Worm (Caenorhabditis elegans): ENCODE measurements around the gene C18A3.3.
A peak's percentile ranks its signal among the peaks of the same experiment; 100 is the strongest.

Gene C18A3.3

DNA sequence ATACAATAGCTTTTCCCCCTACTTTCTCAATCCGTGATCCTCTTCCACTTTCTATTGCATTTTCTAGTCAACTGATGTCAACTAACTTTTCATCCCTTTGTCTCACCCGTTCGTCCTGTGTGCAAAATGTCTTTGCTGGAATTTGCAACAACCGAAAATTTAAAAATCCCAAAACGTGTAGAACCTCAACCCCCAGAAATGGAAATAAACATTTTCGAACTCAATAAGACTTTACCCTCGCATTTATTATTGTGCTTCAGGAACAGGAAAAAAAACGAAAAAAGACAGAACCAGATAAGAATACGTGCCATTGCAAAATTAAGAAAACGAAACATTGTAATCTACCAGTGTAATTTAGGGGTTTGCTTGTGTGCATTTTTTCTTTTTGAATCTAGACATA, 4.0 kb upstream of the C18A3.3 start:
- TF ChIP-seq tab-1 (GFP tag; IDR thresholded peaks at IDR 0.05) (no peak), med-1 (GFP tag; optimal IDR thresholded peaks at IDR 0.05; ENCODE audit: insufficient read depth) (no peak), ztf-29 (GFP tag; IDR thresholded peaks at IDR 0.05) (no peak), klf-2 (GFP tag; conservative IDR thresholded peaks at IDR 0.05) (no peak), flt-1 (GFP tag; IDR thresholded peaks at IDR 0.05) (no peak), ztf-23 (GFP tag; IDR thresholded peaks at IDR 0.05) (no peak), T22C8.4 (GFP tag; IDR thresholded peaks at IDR 0.05) (no peak), ref-1 (GFP tag; conservative IDR thresholded peaks at IDR 0.05) (no peak), cog-1 (tag; optimal IDR thresholded peaks at IDR 0.05) (no peak)

DNA sequence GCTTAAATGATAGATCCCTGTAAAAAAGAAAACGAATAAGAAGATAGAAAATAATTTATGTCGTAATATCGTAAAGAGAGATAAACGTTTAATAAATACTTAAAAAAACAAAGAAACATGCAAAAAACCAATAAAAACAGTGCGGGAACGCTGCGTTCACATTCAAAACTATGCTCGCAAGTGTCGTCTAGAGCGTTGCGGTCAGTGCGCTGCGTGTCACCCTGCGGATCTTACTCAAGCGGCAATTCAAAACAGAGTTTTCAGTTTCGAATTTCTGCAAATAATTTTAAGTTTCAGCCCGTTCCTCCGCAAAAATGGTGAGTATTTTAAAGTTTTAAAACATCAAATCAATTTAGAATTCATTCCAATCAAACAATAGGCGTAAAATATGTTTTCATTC, 1.3 kb upstream of the C18A3.3 start, which contains the start of the genes tiar-1 and lelo-4:
Gene tiar-1, minus strand, starts transcription at position 17 of the 400 bp plus-strand sequence.
Gene lelo-4, plus strand, starts transcription at position 118 of the 400 bp plus-strand sequence.
- TF ChIP-seq flt-1 (GFP tag; IDR thresholded peaks at IDR 0.05) (0 out of 2 replicates have a peak, but pooled peaks have one; percentile 13), T22C8.4 (GFP tag; IDR thresholded peaks at IDR 0.05) (no peak)

DNA sequence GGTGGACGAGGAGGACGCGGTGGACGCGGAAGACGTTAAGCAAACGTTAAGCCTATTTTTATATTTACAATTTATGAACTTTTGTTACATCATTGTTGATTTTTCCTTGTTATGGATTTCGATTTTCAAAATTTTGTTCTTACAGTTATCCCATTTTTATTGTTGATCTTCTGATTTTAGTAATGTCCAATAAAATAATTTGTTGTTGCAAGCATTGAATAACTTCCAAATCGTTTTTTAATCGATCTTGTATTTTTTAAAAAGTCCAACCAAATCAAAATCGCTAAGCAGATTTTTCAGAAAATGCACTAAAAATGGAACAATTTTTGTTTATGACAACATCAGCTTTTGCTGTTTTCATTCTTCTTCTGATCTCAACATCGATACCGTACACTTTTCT, 1.7 kb downstream of the C18A3.3 start, which contains the start of gene zipt-3:
Gene zipt-3, plus strand, starts transcription at position 301 of the 400 bp plus-strand sequence.
- TF ChIP-seq flt-1 (GFP tag; IDR thresholded peaks at IDR 0.05) (no peak), T22C8.4 (GFP tag; IDR thresholded peaks at IDR 0.05) (no peak), klf-2 (GFP tag; conservative IDR thresholded peaks at IDR 0.05) (no peak), cog-1 (tag; optimal IDR thresholded peaks at IDR 0.05) (no peak), tab-1 (GFP tag; IDR thresholded peaks at IDR 0.05) (no peak), ztf-23 (GFP tag; IDR thresholded peaks at IDR 0.05) (no peak), ref-1 (GFP tag; conservative IDR thresholded peaks at IDR 0.05) (no peak), ztf-29 (GFP tag; IDR thresholded peaks at IDR 0.05) (no peak), med-1 (GFP tag; optimal IDR thresholded peaks at IDR 0.05; ENCODE audit: insufficient read depth) (no peak)

DNA sequence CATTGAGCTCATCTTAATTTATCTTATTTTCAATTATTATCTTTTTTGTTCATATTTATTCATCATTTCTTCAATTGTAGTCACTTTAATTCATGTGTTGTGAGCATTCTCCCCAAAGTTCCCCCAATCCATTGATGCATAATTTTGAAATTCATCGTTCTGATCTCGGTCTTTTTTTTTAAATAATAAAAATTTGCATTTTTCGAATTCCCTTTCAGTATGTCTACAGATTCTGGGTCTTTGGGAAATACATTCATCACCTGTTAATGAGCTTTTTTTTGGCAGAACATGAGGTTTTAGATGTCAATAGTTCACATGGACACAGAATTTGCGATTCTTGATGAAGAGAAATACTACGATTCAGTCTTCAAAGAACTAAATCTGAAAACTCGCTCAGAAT, 3.7 kb downstream of the C18A3.3 start, which contains the start of gene damt-1:
Gene damt-1, plus strand, starts transcription at position 301 of the 400 bp plus-strand sequence.
- TF ChIP-seq tab-1 (GFP tag; IDR thresholded peaks at IDR 0.05) (no peak), ztf-23 (GFP tag; IDR thresholded peaks at IDR 0.05) (no peak), klf-2 (GFP tag; conservative IDR thresholded peaks at IDR 0.05) (no peak), ref-1 (GFP tag; conservative IDR thresholded peaks at IDR 0.05) (no peak), med-1 (GFP tag; optimal IDR thresholded peaks at IDR 0.05; ENCODE audit: insufficient read depth) (no peak), cog-1 (tag; optimal IDR thresholded peaks at IDR 0.05) (no peak), ztf-29 (GFP tag; IDR thresholded peaks at IDR 0.05) (no peak), flt-1 (GFP tag; IDR thresholded peaks at IDR 0.05) (no peak), T22C8.4 (GFP tag; IDR thresholded peaks at IDR 0.05) (no peak)

DNA sequence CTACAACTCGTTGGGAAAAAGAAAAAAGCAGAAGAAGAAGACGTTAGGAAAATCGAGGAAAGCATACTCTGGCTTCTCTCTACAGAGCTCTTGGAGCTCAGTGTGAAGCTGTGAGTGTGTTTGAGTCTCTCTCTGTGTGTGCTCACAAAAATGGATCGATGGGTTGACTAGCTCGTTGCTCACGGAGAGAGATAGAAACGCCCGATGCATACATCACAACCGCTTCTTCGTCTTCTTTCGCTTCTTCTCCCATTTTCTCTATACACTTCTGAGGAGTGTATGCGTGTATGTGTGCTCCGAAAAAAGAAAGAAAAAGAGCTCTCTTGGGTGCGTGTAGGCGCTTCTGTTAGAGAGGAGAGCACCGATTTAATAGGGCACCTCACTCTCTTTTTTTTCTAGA, 9.0 kb downstream of the C18A3.3 start:
- TF ChIP-seq klf-2 (GFP tag; conservative IDR thresholded peaks at IDR 0.05) (no peak), tab-1 (GFP tag; IDR thresholded peaks at IDR 0.05) (no peak), cog-1 (tag; optimal IDR thresholded peaks at IDR 0.05) (no peak), T22C8.4 (GFP tag; IDR thresholded peaks at IDR 0.05) (no peak), flt-1 (GFP tag; IDR thresholded peaks at IDR 0.05) (no peak), ref-1 (GFP tag; conservative IDR thresholded peaks at IDR 0.05) (no peak), ztf-23 (GFP tag; IDR thresholded peaks at IDR 0.05) (no peak), med-1 (GFP tag; optimal IDR thresholded peaks at IDR 0.05; ENCODE audit: insufficient read depth) (no peak), ztf-29 (GFP tag; IDR thresholded peaks at IDR 0.05) (no peak)

DNA sequence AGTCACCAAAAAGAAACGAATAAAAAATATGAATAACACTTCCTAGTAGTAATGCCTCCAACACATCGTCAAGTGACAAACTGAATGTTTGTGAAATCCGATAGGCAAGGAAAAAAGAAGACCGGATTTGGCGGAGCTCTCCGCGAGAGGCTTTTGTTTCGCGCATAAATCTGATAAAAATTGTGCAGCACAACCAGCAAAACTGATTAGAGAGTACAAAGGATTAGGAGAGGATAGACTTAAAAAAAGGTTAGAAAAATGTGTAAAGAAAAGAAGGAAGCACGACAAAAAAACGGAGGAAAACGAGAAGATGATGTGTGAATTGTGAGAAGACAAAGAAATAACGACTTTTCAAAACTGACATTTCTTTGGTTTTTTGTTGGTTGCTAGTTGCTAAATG, 11.6 kb downstream of the C18A3.3 start, which contains the start of gene rab-3:
Gene rab-3, minus strand, starts transcription at position 147 of the 400 bp plus-strand sequence.
- TF ChIP-seq med-1 (GFP tag; optimal IDR thresholded peaks at IDR 0.05; ENCODE audit: insufficient read depth) (no peak), ztf-29 (GFP tag; IDR thresholded peaks at IDR 0.05) (no peak), flt-1 (GFP tag; IDR thresholded peaks at IDR 0.05) (no peak), ztf-23 (GFP tag; IDR thresholded peaks at IDR 0.05) (no peak), klf-2 (GFP tag; conservative IDR thresholded peaks at IDR 0.05) (no peak), T22C8.4 (GFP tag; IDR thresholded peaks at IDR 0.05) (no peak), tab-1 (GFP tag; IDR thresholded peaks at IDR 0.05) (no peak), ref-1 (GFP tag; conservative IDR thresholded peaks at IDR 0.05) (no peak), cog-1 (tag; optimal IDR thresholded peaks at IDR 0.05) (no peak)

DNA sequence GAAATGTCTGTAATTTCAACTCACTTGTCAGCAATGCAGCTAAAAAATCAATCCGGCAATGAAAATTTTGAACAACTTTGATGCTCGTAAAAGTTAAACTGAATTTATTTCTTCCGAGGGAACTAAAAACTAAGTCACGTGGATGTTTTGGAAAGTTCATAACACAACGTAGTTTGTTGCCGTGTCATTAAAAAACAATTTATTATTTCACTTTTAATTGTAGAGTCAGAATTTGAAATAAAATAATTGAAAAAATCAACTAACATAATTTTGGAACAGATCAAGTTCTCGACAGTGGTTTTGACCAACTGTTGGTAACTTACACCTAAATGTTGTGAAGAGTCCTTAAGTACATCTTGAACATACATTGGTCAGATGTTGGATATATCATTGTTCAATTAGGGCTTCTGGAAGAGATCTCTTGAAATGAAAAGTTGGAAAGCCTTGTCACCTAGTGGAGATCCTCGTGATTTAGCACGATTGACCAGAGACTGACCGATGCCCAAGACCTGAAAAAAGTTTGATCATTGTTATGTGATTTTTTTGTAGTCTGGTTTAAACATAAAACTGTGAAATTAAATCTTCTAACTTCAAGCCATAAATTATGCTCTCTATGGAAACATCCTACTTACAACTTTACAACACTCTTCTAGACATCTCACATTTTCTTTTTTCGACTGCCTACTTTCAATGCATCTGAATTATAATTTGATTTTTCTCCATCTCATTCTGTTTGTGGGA, 14.4 kb downstream of the C18A3.3 start, which contains the start of the genes C18A3.7 and C18A3.11:
Gene C18A3.7, minus strand, starts transcription at position 101 of the 741 bp plus-strand sequence.
Gene C18A3.11, plus strand, starts transcription at position 691 of the 741 bp plus-strand sequence.
- TF ChIP-seq ztf-29 (GFP tag; IDR thresholded peaks at IDR 0.05) (no peak), ztf-23 (GFP tag; IDR thresholded peaks at IDR 0.05) (no peak), med-1 (GFP tag; optimal IDR thresholded peaks at IDR 0.05; ENCODE audit: insufficient read depth) (no peak), tab-1 (GFP tag; IDR thresholded peaks at IDR 0.05) (no peak), klf-2 (GFP tag; conservative IDR thresholded peaks at IDR 0.05) (no peak), flt-1 (GFP tag; IDR thresholded peaks at IDR 0.05) (no peak), ref-1 (GFP tag; conservative IDR thresholded peaks at IDR 0.05) (no peak), cog-1 (tag; optimal IDR thresholded peaks at IDR 0.05) (no peak), T22C8.4 (GFP tag; IDR thresholded peaks at IDR 0.05) (no peak)

DNA sequence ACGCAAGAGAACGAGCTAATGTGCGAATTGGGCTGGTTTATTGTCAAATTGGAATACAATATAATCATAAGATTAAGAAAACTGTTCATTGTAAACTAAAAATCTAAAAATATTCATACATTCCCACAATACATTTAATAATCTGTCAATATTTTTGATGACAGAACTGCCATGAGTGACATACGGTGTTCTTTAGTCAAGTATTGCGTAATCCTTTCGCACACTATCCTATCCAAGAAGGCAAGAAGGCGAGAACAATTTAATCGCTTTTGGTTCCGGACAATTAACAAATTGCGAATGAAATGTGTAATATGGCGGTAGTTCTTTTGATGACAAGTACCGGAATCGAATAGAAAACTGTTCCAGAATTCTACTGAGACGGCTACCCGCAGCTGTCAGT, 18.8 kb downstream of the C18A3.3 start:
- no peak for TF ChIP-seq ztf-29 (GFP tag; IDR thresholded peaks at IDR 0.05)
- no peak for TF ChIP-seq cog-1 (tag; optimal IDR thresholded peaks at IDR 0.05)
- no peak for TF ChIP-seq med-1 (GFP tag; optimal IDR thresholded peaks at IDR 0.05; ENCODE audit: insufficient read depth)
- no peak for TF ChIP-seq ztf-23 (GFP tag; IDR thresholded peaks at IDR 0.05)
- no peak for TF ChIP-seq flt-1 (GFP tag; IDR thresholded peaks at IDR 0.05)
- no peak for TF ChIP-seq tab-1 (GFP tag; IDR thresholded peaks at IDR 0.05)
- TF ChIP-seq ref-1 (GFP tag; conservative IDR thresholded peaks at IDR 0.05), result no peak

DNA sequence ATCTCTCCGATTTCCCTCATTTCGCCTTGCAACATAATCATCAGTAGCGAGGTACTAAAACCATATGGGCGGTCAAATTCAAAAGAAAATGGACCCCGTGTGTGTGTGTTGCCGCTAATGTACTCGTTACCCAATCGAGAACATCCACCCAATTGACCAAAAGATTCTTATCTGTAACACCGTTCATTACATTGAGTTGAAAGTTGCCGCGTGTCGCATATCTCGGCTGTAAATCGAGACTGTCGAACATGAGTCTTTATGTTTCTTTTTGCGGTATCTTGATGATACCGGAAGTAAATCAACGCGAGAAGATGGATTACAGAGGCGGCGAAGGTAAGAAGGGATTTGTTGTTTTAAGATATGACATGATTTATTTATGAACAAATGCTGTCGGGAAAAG, 19.6 kb downstream of the C18A3.3 start:
- TF ChIP-seq ref-1 (GFP tag; conservative IDR thresholded peaks at IDR 0.05) (no peak), ztf-23 (GFP tag; IDR thresholded peaks at IDR 0.05) (no peak), cog-1 (tag; optimal IDR thresholded peaks at IDR 0.05) (no peak), tab-1 (GFP tag; IDR thresholded peaks at IDR 0.05) (no peak), med-1 (GFP tag; optimal IDR thresholded peaks at IDR 0.05; ENCODE audit: insufficient read depth) (no peak), ztf-29 (GFP tag; IDR thresholded peaks at IDR 0.05) (no peak), klf-2 (GFP tag; conservative IDR thresholded peaks at IDR 0.05) (no peak), flt-1 (GFP tag; IDR thresholded peaks at IDR 0.05) (no peak), T22C8.4 (GFP tag; IDR thresholded peaks at IDR 0.05) (no peak)

Measured in whole organism, midembryonic.